Fruit fly (Drosophila melanogaster) Kc167 (cell line): ENCODE measurements around the gene CG43965.

ENCODE experiments used
- Sin3A ChIP-seq: fragments of >200 bp; optimal IDR thresholded peaks from 2 replicates; lab custom pipeline; 2018; ENCODE audit warnings: missing external identifiers
- h ChIP-seq: fragments of >200 bp; optimal IDR thresholded peaks from 3 replicates; lab custom pipeline; 2018; ENCODE audit warnings: missing external identifiers
- insv ChIP-seq: fragments of >200 bp; optimal IDR thresholded peaks from 3 replicates; lab custom pipeline; 2018; ENCODE audit warnings: missing external identifiers
- psq ChIP-seq: fragments of >200 bp; optimal IDR thresholded peaks from 2 replicates; lab custom pipeline; 2017; ENCODE audit warnings: missing external identifiers

DNA sequence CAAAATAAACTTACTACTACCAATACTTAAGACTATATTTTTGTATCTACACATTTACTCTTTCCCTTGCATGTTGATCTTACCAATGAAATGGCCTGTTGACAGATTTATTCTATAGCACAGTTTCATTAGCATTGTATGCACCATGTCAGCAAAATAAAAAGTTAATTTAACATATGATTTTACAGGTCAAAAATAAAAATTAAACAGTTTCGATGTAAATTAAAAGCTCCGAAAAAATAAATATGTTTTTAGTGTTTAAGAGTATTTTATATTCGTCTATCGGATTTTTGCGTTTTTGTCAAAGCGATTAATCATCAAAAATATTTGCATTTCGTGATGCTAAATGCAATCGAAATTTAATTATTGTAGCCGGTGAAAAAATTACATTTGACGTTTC lies 22.7 kb upstream of the CG43965 start:
- TF ChIP-seq Sin3A (no peak), h (lab: Kevin White, UChicago) (no peak), insv (lab: Kevin White, UChicago) (no peak), psq (lab: Kevin White, UChicago) (no peak)
